Fruit fly (Drosophila melanogaster): ENCODE measurements around the gene Naa40.

The Naa40 gene

dm6 chr3R:29749304-29750066 lies 24.7 kb upstream of the Naa40 start (continued):
- TF ChIP-seq Max (GFP tag; optimal IDR thresholded peaks at IDR 0.05) (no peak), wek (GFP tag; optimal IDR thresholded peaks at IDR 0.05) (no peak), CG17829 (tag; optimal IDR thresholded peaks at IDR 0.05) (no peak), zen (tag; optimal IDR thresholded peaks at IDR 0.05) (no peak), Tbp (GFP tag; optimal IDR thresholded peaks at IDR 0.05) (no peak), Usf (GFP tag; optimal IDR thresholded peaks at IDR 0.05) (no peak), Oaz (GFP tag; IDR thresholded peaks at IDR 0.05) (no peak), Dp (GFP tag; optimal IDR thresholded peaks at IDR 0.05) (no peak), danr (GFP tag; IDR thresholded peaks at IDR 0.05) (no peak), lab (GFP tag; optimal IDR thresholded peaks at IDR 0.05) (no peak), CG12769 (tag; optimal IDR thresholded peaks at IDR 0.05) (no peak), slou (GFP tag; optimal IDR thresholded peaks at IDR 0.05) (no peak), NK7.1 (GFP tag; optimal IDR thresholded peaks at IDR 0.05) (no peak), ap (GFP tag; IDR thresholded peaks at IDR 0.05) (no peak), CG13296 (GFP tag; optimal IDR thresholded peaks at IDR 0.05) (no peak), CG10959 (GFP tag; IDR thresholded peaks at IDR 0.05) (no peak), CG9609 (GFP tag; optimal IDR thresholded peaks at IDR 0.05) (no peak), sens (GFP tag) (no peak), zfh1 (GFP tag; IDR thresholded peaks at IDR 0.05) (no peak), Dbx (GFP tag; IDR thresholded peaks at IDR 0.05) (no peak), dpn (GFP tag; optimal IDR thresholded peaks at IDR 0.05) (no peak), CG13287 (GFP tag; IDR thresholded peaks at IDR 0.05; ENCODE audit: partially characterized antibody) (no peak), CG3163 (GFP tag; optimal IDR thresholded peaks at IDR 0.05) (no peak), CG4404 (GFP tag; IDR thresholded peaks at IDR 0.05) (no peak), CG42726 (GFP tag; IDR thresholded peaks at IDR 0.05; ENCODE audit: partially characterized antibody) (no peak), Dll (GFP tag; IDR thresholded peaks at IDR 0.05; ENCODE audit: partially characterized antibody) (peak; percentile 76; the same call in 2 of the 4 replicates), tll (GFP tag; optimal IDR thresholded peaks at IDR 0.05) (no peak), Hey (tag; optimal IDR thresholded peaks at IDR 0.05) (no peak), vnd (GFP tag; IDR thresholded peaks at IDR 0.05; ENCODE audit: partially characterized antibody) (no peak), cg (GFP tag; optimal IDR thresholded peaks at IDR 0.05) (peak; percentile 95), CG34376 (GFP tag; optimal IDR thresholded peaks at IDR 0.05) (no peak), Doc3 (GFP tag; IDR thresholded peaks at IDR 0.05; ENCODE audit: partially characterized antibody) (no peak), CG30431 (GFP tag; optimal IDR thresholded peaks at IDR 0.05) (no peak), CHES-1-like (GFP tag; optimal IDR thresholded peaks at IDR 0.05) (no peak), CG1233 (GFP tag; optimal IDR thresholded peaks at IDR 0.05) (no peak), fru (optimal IDR thresholded peaks at IDR 0.05) (no peak), nau (GFP tag; optimal IDR thresholded peaks at IDR 0.05) (no peak), CG8089 (GFP tag; optimal IDR thresholded peaks at IDR 0.05) (no peak), pan (optimal IDR thresholded peaks at IDR 0.05) (no peak), pan (GFP tag; optimal IDR thresholded peaks at IDR 0.05 in 1 of 2, IDR thresholded peaks at IDR 0.05 in 1 of 2) (no peak), CG2889 (GFP tag; IDR thresholded peaks at IDR 0.05) (no peak), crol (GFP tag; IDR thresholded peaks at IDR 0.05) (no peak), CG11247 (GFP tag; IDR thresholded peaks at IDR 0.05) (no peak), fd64A (GFP tag; optimal IDR thresholded peaks at IDR 0.05) (no peak), CG6272 (GFP tag; IDR thresholded peaks at IDR 0.05) (no peak), MBD-R2 (GFP tag; IDR thresholded peaks at IDR 0.05) (0 out of 2 replicates have a peak, but pooled peaks have one; percentile 33), jumu (GFP tag; optimal IDR thresholded peaks at IDR 0.05) (no peak), org-1 (GFP tag; optimal IDR thresholded peaks at IDR 0.05) (no peak), onecut (GFP tag; IDR thresholded peaks at IDR 0.05) (no peak), CG17359 (tag; optimal IDR thresholded peaks at IDR 0.05) (no peak), Dfd (GFP tag; optimal IDR thresholded peaks at IDR 0.05) (peak in 1 of 2 experiments; percentile 24)
